Fruit fly (Drosophila melanogaster): ENCODE data around the gene Ns1.

- TF ChIP-seq usp (GFP tag; optimal IDR thresholded peaks at IDR 0.05): no peak
- TF ChIP-seq foxo (GFP tag; optimal IDR thresholded peaks at IDR 0.05): peak; percentile 2 to 25
- TF ChIP-seq N (GFP tag; optimal IDR thresholded peaks at IDR 0.05): peak; percentile 84
- peak; percentile 45 for TF ChIP-seq OdsH (GFP tag; optimal IDR thresholded peaks at IDR 0.05)
- TF ChIP-seq Dif (GFP tag; optimal IDR thresholded peaks at IDR 0.05; ENCODE audit: partially characterized antibody): peak; percentile 64
- TF ChIP-seq Vsx2 (GFP tag; optimal IDR thresholded peaks at IDR 0.05; ENCODE audit: partially characterized antibody): peak; percentile 78
- no peak for TF ChIP-seq CG32264 (GFP tag; optimal IDR thresholded peaks at IDR 0.05)
- no peak for TF ChIP-seq woc (GFP tag; optimal IDR thresholded peaks at IDR 0.05)
- no peak for TF ChIP-seq Dfd (GFP tag; optimal IDR thresholded peaks at IDR 0.05)
- peak; percentile 71 for TF ChIP-seq h (GFP tag; optimal IDR thresholded peaks at IDR 0.05)
- no peak for TF ChIP-seq pan (optimal IDR thresholded peaks at IDR 0.05)
- peak; percentile 52 for TF ChIP-seq Hr83 (GFP tag; optimal IDR thresholded peaks at IDR 0.05; ENCODE audit: poor library complexity, severe bottlenecking)
- peak; percentile 56 for TF ChIP-seq psq (GFP tag; optimal IDR thresholded peaks at IDR 0.05)
These were observed 16.1 kb downstream of the Ns1 start for dm6 chr3R:17056183-17056904.
